Fruit fly (Drosophila melanogaster): ENCODE data around the gene CG34382.

DNA sequence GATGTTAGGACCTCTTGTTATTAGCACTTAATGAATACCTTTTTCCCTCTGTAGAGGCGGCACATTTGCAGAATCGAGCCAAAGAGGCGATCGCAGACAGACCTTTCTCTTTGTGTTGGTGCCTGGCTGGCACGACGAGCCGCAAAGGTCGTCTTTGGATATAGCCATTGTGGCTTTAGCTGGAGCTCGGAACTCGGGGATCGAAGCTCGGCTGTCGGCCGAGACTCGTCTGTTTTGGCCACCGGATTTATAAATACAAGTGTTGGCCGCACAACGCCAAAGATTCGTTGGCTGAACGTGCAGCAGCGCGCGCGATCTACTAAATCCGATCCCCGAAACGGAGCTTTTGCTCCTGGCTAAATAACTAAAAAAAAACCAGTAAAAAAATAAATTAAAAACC, at the start of gene CG34382:
- TF ChIP-seq jim (GFP tag; optimal IDR thresholded peaks at IDR 0.05) (no peak), CrebA (GFP tag; optimal IDR thresholded peaks at IDR 0.05; ENCODE audit: borderline replicate concordance) (no peak), Hr78 (GFP tag; optimal IDR thresholded peaks at IDR 0.05) (no peak)
